Worm (Caenorhabditis elegans) whole organism, L2 larva: Measurements from ENCODE around the gene C29F9.9.
"Not testable (repeated sequence)": the region's sequence is repeated elsewhere in the genome, so short reads cannot be mapped to it uniquely, and the experiment has no call there.

ENCODE experiments used
- C34F6.9 ChIP-seq: fragments of 150-350 bp; optimal IDR thresholded peaks from 2 replicates; lab custom pipeline; 2014; ENCODE audit warnings: missing biosample characterization, missing genetic modification characterization
- F13H6.1 ChIP-seq: sonication (generic microtip); optimal IDR thresholded peaks from 2 replicates; lab custom pipeline; 2016; ENCODE audit warnings: missing genetic modification characterization, missing compliant biosample characterization
- Y55F3AM.14 ChIP-seq: fragments of 200-800 bp; sonication (Bioruptor generic); optimal IDR thresholded peaks from 2 replicates; lab custom pipeline; 2018; ENCODE audit warnings: mild to moderate bottlenecking, missing genetic modification characterization, missing compliant biosample characterization
- ZK546.5 ChIP-seq: sonication (generic microtip); optimal IDR thresholded peaks from 2 replicates; lab custom pipeline; 2017; ENCODE audit warnings: missing biosample characterization, missing genetic modification characterization
- alr-1 ChIP-seq: fragments of 150-350 bp; optimal IDR thresholded peaks from 2 replicates; lab custom pipeline; 2014; ENCODE audit warnings: missing biosample characterization, missing genetic modification characterization
- aly-2 ChIP-seq: fragments of 150-350 bp; optimal IDR thresholded peaks from 2 replicates; lab custom pipeline; 2014; ENCODE audit warnings: missing biosample characterization, missing genetic modification characterization
- ama-1 ChIP-seq: fragments of 150-350 bp; optimal IDR thresholded peaks from 2 replicates; lab custom pipeline; 2018; ENCODE audit warnings: inconsistent platforms
- blmp-1 ChIP-seq: sonication (generic microtip); optimal IDR thresholded peaks from 2 replicates; lab custom pipeline; 2017; ENCODE audit warnings: missing genetic modification characterization, mild to moderate bottlenecking, missing compliant biosample characterization, antibody characterized with exemption, moderate library complexity; ENCODE audit not compliant: insufficient read depth
- ceh-16 ChIP-seq: fragments of 150-350 bp; optimal IDR thresholded peaks from 2 replicates; lab custom pipeline; 2014; ENCODE audit warnings: missing biosample characterization, missing genetic modification characterization
- ceh-82 ChIP-seq: fragments of 150-350 bp; optimal IDR thresholded peaks from 2 replicates; lab custom pipeline; 2014; ENCODE audit warnings: missing biosample characterization, missing genetic modification characterization
- crh-2 ChIP-seq: sonication (generic microtip); optimal IDR thresholded peaks from 2 replicates; lab custom pipeline; 2017; ENCODE audit warnings: missing biosample characterization, missing genetic modification characterization
- egl-27 ChIP-seq: sonication (generic microtip); optimal IDR thresholded peaks from 3 replicates; lab custom pipeline; 2017; ENCODE audit warnings: missing biosample characterization, missing genetic modification reagents, missing genetic modification characterization
- fos-1 ChIP-seq: fragments of 150-350 bp; optimal IDR thresholded peaks from 2 replicates; lab custom pipeline; 2014; ENCODE audit warnings: missing biosample characterization, missing genetic modification characterization
- gmeb-1 ChIP-seq: fragments of 150-350 bp; optimal IDR thresholded peaks from 2 replicates; lab custom pipeline; 2014; ENCODE audit warnings: missing biosample characterization, missing genetic modification characterization
- lin-11 ChIP-seq: fragments of 150-350 bp; sonication (generic microtip); optimal IDR thresholded peaks from 2 replicates; lab custom pipeline; 2014; ENCODE audit warnings: missing biosample characterization, missing genetic modification characterization, inconsistent platforms, mixed read lengths
- lin-13 ChIP-seq: fragments of 150-350 bp; optimal IDR thresholded peaks from 2 replicates; lab custom pipeline; 2014; ENCODE audit warnings: missing biosample characterization, missing genetic modification reagents, missing genetic modification characterization
- lin-39 ChIP-seq: fragments of 150-350 bp; optimal IDR thresholded peaks from 2 replicates; lab custom pipeline; 2014; ENCODE audit warnings: missing biosample characterization, missing genetic modification reagents, missing genetic modification characterization
- lsy-2 ChIP-seq, 2 experiments: fragments of 150-350 bp in 1 of 2; sonication (generic microtip) in 1 of 2; optimal IDR thresholded peaks; 2 replicates each; lab custom pipeline; 2014 to 2017; ENCODE audit warnings: missing biosample characterization in 2 of 2, missing genetic modification characterization in 2 of 2
- mab-5 ChIP-seq: fragments of 150-350 bp; optimal IDR thresholded peaks from 2 replicates; lab custom pipeline; 2014; ENCODE audit warnings: missing biosample characterization, missing genetic modification characterization
- mbf-1 ChIP-seq: sonication (generic microtip); optimal IDR thresholded peaks from 2 replicates; lab custom pipeline; 2017; ENCODE audit warnings: missing biosample characterization, missing genetic modification characterization
- mdl-1 ChIP-seq, 2 experiments: fragments of 150-350 bp in 1 of 2; sonication (generic microtip) in 1 of 2; optimal IDR thresholded peaks; 2 replicates each; lab custom pipeline; 2017; ENCODE audit warnings: missing biosample characterization in 2 of 2, missing genetic modification characterization in 2 of 2
- nhr-10 ChIP-seq: sonication (generic microtip); optimal IDR thresholded peaks from 2 replicates; lab custom pipeline; 2017; ENCODE audit warnings: missing biosample characterization, missing genetic modification characterization
- nhr-12 ChIP-seq: fragments of 150-350 bp; optimal IDR thresholded peaks from 2 replicates; lab custom pipeline; 2014; ENCODE audit warnings: missing biosample characterization, missing genetic modification characterization
- nhr-129 ChIP-seq: fragments of 150-350 bp; optimal IDR thresholded peaks from 2 replicates; lab custom pipeline; 2014; ENCODE audit warnings: missing biosample characterization, missing genetic modification characterization
- nhr-237 ChIP-seq: fragments of 150-350 bp; optimal IDR thresholded peaks from 2 replicates; lab custom pipeline; 2014; ENCODE audit warnings: missing biosample characterization, missing genetic modification characterization
- nhr-6 ChIP-seq: fragments of 150-350 bp; optimal IDR thresholded peaks from 2 replicates; lab custom pipeline; 2014; ENCODE audit warnings: missing biosample characterization, missing genetic modification characterization
- nhr-77 ChIP-seq: fragments of 150-350 bp; optimal IDR thresholded peaks from 2 replicates; lab custom pipeline; 2014; ENCODE audit warnings: missing biosample characterization, missing genetic modification characterization
- peb-1 ChIP-seq: fragments of 150-350 bp; optimal IDR thresholded peaks from 2 replicates; lab custom pipeline; 2014; ENCODE audit warnings: missing biosample characterization, missing genetic modification characterization
- sem-4 ChIP-seq: fragments of 150-350 bp; optimal IDR thresholded peaks from 2 replicates; lab custom pipeline; 2014; ENCODE audit warnings: missing biosample characterization, missing genetic modification reagents, missing genetic modification characterization
- skn-1 ChIP-seq: sonication (generic microtip); optimal IDR thresholded peaks from 2 replicates; lab custom pipeline; 2017; ENCODE audit warnings: missing biosample characterization, missing genetic modification characterization
- sma-3 ChIP-seq: sonication (generic microtip); optimal IDR thresholded peaks from 2 replicates; lab custom pipeline; 2016; ENCODE audit warnings: missing genetic modification reagents, missing genetic modification characterization, missing compliant biosample characterization
- sma-9 ChIP-seq, 2 experiments: fragments of 150-350 bp in 1 of 2; sonication (generic microtip) in 1 of 2; optimal IDR thresholded peaks; 2 replicates each; lab custom pipeline; 2014 to 2016; ENCODE audit warnings: missing genetic modification characterization in 2 of 2, mild to moderate bottlenecking in 1 of 2, missing biosample characterization in 1 of 2, missing compliant biosample characterization in 1 of 2, missing genetic modification reagents in 1 of 2, moderate library complexity in 1 of 2
- unc-55 ChIP-seq: fragments of 150-350 bp; sonication (generic microtip); optimal IDR thresholded peaks from 3 replicates; lab custom pipeline; 2014; ENCODE audit warnings: missing biosample characterization, missing genetic modification reagents, missing genetic modification characterization
- zag-1 ChIP-seq: fragments of 150-350 bp; optimal IDR thresholded peaks from 2 replicates; lab custom pipeline; 2014; ENCODE audit warnings: missing biosample characterization, missing genetic modification characterization
- ztf-1 ChIP-seq: fragments of 200-800 bp; sonication (Bioruptor generic); conservative IDR thresholded peaks from 2 replicates; pipeline ENCODE4 v1.3.6; 2022; ENCODE audit warnings: missing genetic modification characterization, missing compliant biosample characterization
- ztf-11 ChIP-seq: sonication (generic microtip); optimal IDR thresholded peaks from 2 replicates; lab custom pipeline; 2017; ENCODE audit warnings: missing biosample characterization, missing genetic modification characterization
- ztf-4 ChIP-seq: fragments of 150-350 bp; optimal IDR thresholded peaks from 2 replicates; lab custom pipeline; 2014; ENCODE audit warnings: missing biosample characterization, missing genetic modification characterization

The C29F9.9 gene

DNA sequence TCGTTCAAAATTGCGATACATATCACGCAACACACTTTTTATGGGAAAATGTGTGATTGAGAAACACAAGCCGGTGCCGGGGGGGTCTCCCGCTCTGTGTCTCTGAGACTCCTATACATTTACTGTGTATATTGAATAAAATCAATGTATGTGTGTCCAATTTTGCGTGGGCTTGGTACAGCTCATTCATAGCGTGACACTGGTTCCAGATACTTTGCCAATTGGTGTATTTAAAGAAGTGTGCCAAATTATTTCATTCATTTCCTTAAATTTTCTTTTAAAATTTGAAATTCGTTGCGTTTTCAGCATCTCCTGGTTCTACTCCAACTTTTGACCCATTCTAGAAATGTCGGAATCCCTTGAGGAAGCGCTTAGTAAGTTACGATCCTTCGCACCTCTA is 18.5 kb upstream of the C29F9.9 start, which contains the start of gene C29F9.5:
Gene C29F9.5 (plus strand): TSS at position 301 of the 400 bp plus-strand sequence.
- TF ChIP-seq sem-4 (tag; lab: Kevin White, UChicago) = no peak
- TF ChIP-seq aly-2 (tag; lab: Kevin White, UChicago) = no peak
- TF ChIP-seq Y55F3AM.14 (GFP tag; lab: Kevin White, UChicago) = no peak
- TF ChIP-seq mdl-1 (tag; optimal IDR thresholded peaks at IDR 0.05; lab: Kevin White, UChicago) = no peak
- no peak for TF ChIP-seq skn-1 (tag; lab: Kevin White, UChicago)
- no peak for TF ChIP-seq ceh-82 (tag; lab: Kevin White, UChicago)
- TF ChIP-seq sma-3 (GFP tag; lab: Kevin White, UChicago) = no peak
- TF ChIP-seq lin-11 (tag; lab: Kevin White, UChicago) = no peak
- TF ChIP-seq gmeb-1 (tag; lab: Kevin White, UChicago) = no peak
- TF ChIP-seq lsy-2 (tag; optimal IDR thresholded peaks at IDR 0.05; lab: Kevin White, UChicago) = no peak
- no peak for TF ChIP-seq nhr-237 (tag; lab: Kevin White, UChicago)
- no peak for TF ChIP-seq lin-39
- TF ChIP-seq egl-27 = no peak
- no peak for TF ChIP-seq C34F6.9 (tag; lab: Kevin White, UChicago)

DNA sequence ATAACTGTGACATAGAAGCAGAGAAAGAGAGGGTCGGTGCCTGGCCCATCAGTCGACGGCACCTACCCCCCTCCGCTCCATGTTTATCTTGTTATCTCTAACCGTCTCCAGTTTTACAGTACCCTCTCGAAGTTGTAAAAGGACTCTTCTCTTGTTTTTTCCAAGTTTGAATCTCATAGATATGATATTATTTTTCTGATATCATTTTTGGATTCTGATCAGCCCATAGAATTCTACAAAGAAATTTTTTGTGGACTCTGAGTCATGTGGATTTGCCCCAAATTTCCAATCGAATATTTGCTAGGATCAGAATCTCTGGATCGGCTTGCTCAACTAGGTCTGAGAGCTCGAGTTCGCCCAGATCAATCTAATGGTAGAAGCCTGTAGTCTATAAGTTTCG is 15.9 kb upstream of the C29F9.9 start, which contains the start of gene C29F9.6:
Gene C29F9.6 (plus strand): TSS at position 301 of the 400 bp plus-strand sequence.
- TF ChIP-seq nhr-10 (tag; lab: Kevin White, UChicago) (no peak), sma-3 (GFP tag; lab: Kevin White, UChicago) (no peak), blmp-1 (no peak), nhr-6 (no peak), nhr-237 (tag; lab: Kevin White, UChicago) (no peak), nhr-77 (tag; lab: Kevin White, UChicago) (no peak), Y55F3AM.14 (GFP tag; lab: Kevin White, UChicago) (no peak), lin-39 (no peak), ceh-16 (no peak), ZK546.5 (tag; lab: Kevin White, UChicago) (no peak), ztf-1 (GFP tag; lab: Robert Waterston, UW) (no peak), ama-1 (lab: Kevin White, UChicago) (no peak), ztf-11 (tag; lab: Kevin White, UChicago) (no peak), alr-1 (tag; lab: Kevin White, UChicago) (no peak), ztf-4 (tag; lab: Kevin White, UChicago) (no peak)
- TF ChIP-seq, all 48 proteins: peak for 0

DNA sequence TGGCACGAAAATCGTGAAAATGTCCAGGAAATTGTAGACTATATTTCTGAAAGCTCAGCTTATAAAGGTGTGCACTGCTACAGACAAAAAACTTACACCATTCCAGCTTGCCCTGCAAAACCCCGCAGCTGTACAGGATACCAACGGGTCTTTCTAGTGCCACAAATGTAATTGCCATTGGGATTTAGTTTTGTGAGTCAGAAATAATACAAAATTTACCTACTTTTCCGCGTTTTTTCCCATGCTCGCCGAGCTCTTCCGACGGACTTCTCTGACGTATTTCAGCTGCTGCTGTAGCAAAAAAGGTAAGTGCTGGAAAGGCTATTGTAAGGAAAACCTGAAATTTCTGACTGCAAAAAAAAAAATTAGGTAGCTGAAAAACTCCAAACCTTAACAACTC is 1.7 kb downstream of the C29F9.9 start, which contains the start of gene C29F9.8:
Gene C29F9.8 (minus strand): TSS at position 101 of the 400 bp plus-strand sequence.
- not testable (repeated sequence) for TF ChIP-seq blmp-1; fos-1 (tag; lab: Kevin White, UChicago); mab-5 (tag; lab: Kevin White, UChicago)
- TF ChIP-seq, all 48 proteins: peak for 0; not testable (repeated sequence) for 48

DNA sequence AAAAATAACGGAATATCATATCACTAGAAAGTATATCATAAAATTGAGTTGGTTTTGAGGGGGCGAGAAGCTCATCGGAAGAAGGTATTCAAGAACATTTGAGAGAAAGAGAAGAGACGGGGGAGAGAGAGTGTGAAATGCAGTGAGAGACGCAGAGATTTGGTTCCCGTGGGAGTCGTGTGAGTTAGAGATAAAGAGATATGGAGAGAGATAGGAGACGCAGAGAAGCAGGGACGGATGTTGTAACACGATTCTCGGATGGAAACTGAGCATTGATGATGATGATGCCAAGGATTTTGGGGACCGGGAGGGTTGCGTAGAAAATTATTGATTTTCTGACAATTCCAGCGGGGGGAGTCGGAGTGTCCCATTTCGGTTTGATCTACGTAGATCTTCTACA is 2.5 kb downstream of the C29F9.9 start:
- TF ChIP-seq nhr-12 (tag; lab: Kevin White, UChicago) (no peak), lsy-2 (tag; optimal IDR thresholded peaks at IDR 0.05; lab: Kevin White, UChicago) (peak; percentile 20 to 54), crh-2 (tag; lab: Kevin White, UChicago) (peak; percentile 36), zag-1 (tag; lab: Kevin White, UChicago) (no peak), F13H6.1 (tag; lab: Kevin White, UChicago) (peak; percentile 63), mab-5 (tag; lab: Kevin White, UChicago) (peak; percentile 16), unc-55 (peak; percentile 24), nhr-129 (peak; percentile 50), ceh-16 (no peak), lin-13 (GFP tag; lab: Kevin White, UChicago) (peak; percentile 16), mbf-1 (no peak), egl-27 (no peak), sma-9 (GFP tag; optimal IDR thresholded peaks at IDR 0.05; lab: Kevin White, UChicago) (peak; percentile 35), sma-9 (tag; optimal IDR thresholded peaks at IDR 0.05; lab: Kevin White, UChicago) (no peak), C34F6.9 (tag; lab: Kevin White, UChicago) (peak; percentile 20), peb-1 (tag; lab: Kevin White, UChicago) (no peak)
